Worm (Caenorhabditis elegans) whole organism, L4 larva: Measurements from ENCODE around the gene C52E4.12.

Experiments
- F37D6.2 ChIP-seq: sonication (generic microtip); optimal IDR thresholded peaks from 2 replicates; lab custom pipeline; 2016; ENCODE audit warnings: mild to moderate bottlenecking, missing genetic modification characterization, missing compliant biosample characterization
- F49E8.2 ChIP-seq: sonication (generic microtip); optimal IDR thresholded peaks from 2 replicates; lab custom pipeline; 2016; ENCODE audit warnings: missing compliant biosample characterization, mild to moderate bottlenecking, missing genetic modification characterization, borderline replicate concordance
- T20F7.1 ChIP-seq: fragments of 200-800 bp; sonication (Bioruptor generic); optimal IDR thresholded peaks from 2 replicates; lab custom pipeline; 2018; ENCODE audit warnings: mild to moderate bottlenecking, missing genetic modification characterization, missing compliant biosample characterization
- T26A8.4 ChIP-seq: fragments of 200-800 bp; sonication (Bioruptor generic); IDR thresholded peaks from 2 replicates; pipeline ENCODE4 v1.3.6; 2022; ENCODE audit warnings: missing genetic modification characterization, missing compliant biosample characterization
- Y5F2A.4 ChIP-seq: fragments of 200-800 bp; sonication (Bioruptor generic); optimal IDR thresholded peaks from 2 replicates; lab custom pipeline; 2018; ENCODE audit warnings: mild to moderate bottlenecking, missing genetic modification characterization, missing compliant biosample characterization
- Y75B8A.6 ChIP-seq: fragments of 200-800 bp; sonication (Bioruptor generic); IDR thresholded peaks from 2 replicates; pipeline ENCODE4 v1.3.6; 2022; ENCODE audit warnings: missing genetic modification reagents, missing genetic modification characterization, missing compliant biosample characterization
- ZK546.5 ChIP-seq, 2 experiments: sonication (generic microtip); optimal IDR thresholded peaks; 2 replicates each; lab custom pipeline; 2017; ENCODE audit warnings: missing biosample characterization in 2 of 2, missing genetic modification characterization in 2 of 2
- aha-1 ChIP-seq: fragments of 150-350 bp; peaks from one replicate; lab custom pipeline; 2014; ENCODE audit warnings: missing biosample characterization, missing genetic modification characterization
- aly-2 ChIP-seq: sonication (generic microtip); optimal IDR thresholded peaks from 2 replicates; lab custom pipeline; 2018; ENCODE audit warnings: missing biosample characterization, missing genetic modification characterization
- attf-4 ChIP-seq: sonication (generic microtip); optimal IDR thresholded peaks from 3 replicates; lab custom pipeline; 2017; ENCODE audit warnings: missing biosample characterization, missing genetic modification characterization
- ceh-28 ChIP-seq: fragments of 150-350 bp; optimal IDR thresholded peaks from 2 replicates; lab custom pipeline; 2014; ENCODE audit warnings: missing biosample characterization, missing genetic modification reagents, missing genetic modification characterization
- ceh-44 ChIP-seq: fragments of 200-800 bp; sonication (Bioruptor generic); IDR thresholded peaks from 2 replicates; pipeline ENCODE4 v1.3.6; 2022; ENCODE audit warnings: missing genetic modification reagents, missing genetic modification characterization, missing compliant biosample characterization
- ceh-82 ChIP-seq: sonication (generic microtip); optimal IDR thresholded peaks from 2 replicates; lab custom pipeline; 2017; ENCODE audit warnings: missing biosample characterization, missing genetic modification characterization
- ces-1 ChIP-seq: fragments of 150-350 bp; sonication (generic microtip); optimal IDR thresholded peaks from 4 replicates; lab custom pipeline; 2014; ENCODE audit warnings: missing biosample characterization, missing genetic modification reagents, missing genetic modification characterization
- cey-2 ChIP-seq: sonication (generic microtip); optimal IDR thresholded peaks from 3 replicates; lab custom pipeline; 2017; ENCODE audit warnings: missing genetic modification characterization, mild to moderate bottlenecking, missing compliant biosample characterization, antibody characterized with exemption, borderline replicate concordance; ENCODE audit not compliant: insufficient read depth
- ctbp-1 ChIP-seq: fragments of 200-800 bp; sonication (Bioruptor generic); IDR thresholded peaks from 2 replicates; pipeline ENCODE4 v1.3.6; 2022; ENCODE audit warnings: missing genetic modification reagents, missing genetic modification characterization, missing compliant biosample characterization
- daf-19 ChIP-seq: fragments of 200-800 bp; sonication (Bioruptor generic); conservative IDR thresholded peaks from 2 replicates; pipeline ENCODE4 v1.3.6; 2022; ENCODE audit warnings: missing genetic modification characterization, missing compliant biosample characterization
- daf-8 ChIP-seq: fragments of 200-800 bp; sonication (Bioruptor generic); IDR thresholded peaks from 2 replicates; pipeline ENCODE4 v1.3.6; 2022; ENCODE audit warnings: missing genetic modification characterization, missing compliant biosample characterization
- dmd-9 ChIP-seq: fragments of 200-800 bp; sonication (Bioruptor generic); IDR thresholded peaks from 2 replicates; pipeline ENCODE4 v1.3.6; 2022; ENCODE audit warnings: missing genetic modification reagents, missing genetic modification characterization, missing compliant biosample characterization
- dpl-1 ChIP-seq: fragments of 150-350 bp; optimal IDR thresholded peaks from 2 replicates; lab custom pipeline; 2014; ENCODE audit warnings: missing biosample characterization, missing genetic modification reagents, missing genetic modification characterization
- dve-1 ChIP-seq: sonication (generic microtip); optimal IDR thresholded peaks from 2 replicates; lab custom pipeline; 2017; ENCODE audit warnings: antibody characterized with exemption, mild to moderate bottlenecking, missing genetic modification characterization, missing compliant biosample characterization; ENCODE audit not compliant: insufficient read depth
- egl-43 ChIP-seq: fragments of 200-800 bp; sonication (Bioruptor generic); IDR thresholded peaks from 2 replicates; pipeline ENCODE4 v1.3.6; 2022; ENCODE audit warnings: missing genetic modification reagents, missing genetic modification characterization, missing compliant biosample characterization
- fkh-10 ChIP-seq: fragments of 150-350 bp; optimal IDR thresholded peaks from 2 replicates; lab custom pipeline; 2014; ENCODE audit warnings: missing biosample characterization, missing genetic modification reagents, missing genetic modification characterization
- fos-1 ChIP-seq: fragments of 150-350 bp; optimal IDR thresholded peaks from 2 replicates; lab custom pipeline; 2014; ENCODE audit warnings: missing biosample characterization, missing genetic modification characterization
- gei-8 ChIP-seq: fragments of 200-800 bp; sonication (Bioruptor generic); optimal IDR thresholded peaks from 2 replicates; lab custom pipeline; 2018; ENCODE audit warnings: mild to moderate bottlenecking, missing genetic modification characterization, missing compliant biosample characterization
- hlh-11 ChIP-seq: fragments of 200-800 bp; sonication (Bioruptor generic); optimal IDR thresholded peaks from 2 replicates; lab custom pipeline; 2018; ENCODE audit warnings: mild to moderate bottlenecking, missing genetic modification characterization, missing compliant biosample characterization
- hmg-1.1 ChIP-seq: fragments of 200-800 bp; sonication (Bioruptor generic); IDR thresholded peaks from 2 replicates; pipeline ENCODE4 v1.3.6; 2022; ENCODE audit warnings: missing genetic modification reagents, missing genetic modification characterization, missing compliant biosample characterization
- jun-1 ChIP-seq: fragments of 150-350 bp; optimal IDR thresholded peaks from 2 replicates; lab custom pipeline; 2014; ENCODE audit warnings: missing biosample characterization, missing genetic modification reagents, missing genetic modification characterization
- lin-13 ChIP-seq: fragments of 150-350 bp; optimal IDR thresholded peaks from 2 replicates; lab custom pipeline; 2014; ENCODE audit warnings: missing biosample characterization, missing genetic modification reagents, missing genetic modification characterization
- lin-15B ChIP-seq: fragments of 150-350 bp; sonication (generic microtip); optimal IDR thresholded peaks from 3 replicates; lab custom pipeline; 2014; ENCODE audit warnings: missing biosample characterization, missing genetic modification characterization
- lin-29 ChIP-seq: fragments of 200-800 bp; sonication (Bioruptor generic); IDR thresholded peaks from 2 replicates; pipeline ENCODE4 v1.3.6; 2022; ENCODE audit warnings: missing genetic modification reagents, missing genetic modification characterization, missing compliant biosample characterization
- lin-38 ChIP-seq: fragments of 200-800 bp; sonication (Bioruptor generic); IDR thresholded peaks from 2 replicates; pipeline ENCODE4 v1.3.6; 2022; ENCODE audit warnings: missing genetic modification reagents, missing genetic modification characterization, missing compliant biosample characterization
- madf-5 ChIP-seq, 2 experiments: fragments of 200-800 bp; sonication (Bioruptor generic); IDR thresholded peaks; 2 replicates each; pipeline ENCODE4 v1.3.6; 2022; ENCODE audit warnings: missing compliant biosample characterization in 2 of 2, missing genetic modification characterization in 2 of 2
- madf-9 ChIP-seq: fragments of 200-800 bp; sonication (Bioruptor generic); conservative IDR thresholded peaks from 2 replicates; pipeline ENCODE4 v1.3.6; 2022; ENCODE audit warnings: missing genetic modification reagents, missing genetic modification characterization, missing compliant biosample characterization
- nhr-102 ChIP-seq: sonication (generic microtip); optimal IDR thresholded peaks from 2 replicates; lab custom pipeline; 2016; ENCODE audit warnings: mild to moderate bottlenecking, missing genetic modification characterization, moderate library complexity, missing compliant biosample characterization
- nhr-111 ChIP-seq: fragments of 200-800 bp; sonication (Bioruptor generic); optimal IDR thresholded peaks from 2 replicates; lab custom pipeline; 2018; ENCODE audit warnings: mild to moderate bottlenecking, missing genetic modification characterization, missing compliant biosample characterization
- nhr-237 ChIP-seq: sonication (generic microtip); optimal IDR thresholded peaks from 2 replicates; lab custom pipeline; 2017; ENCODE audit warnings: missing biosample characterization, missing genetic modification characterization
- nhr-25 ChIP-seq: sonication (generic microtip); optimal IDR thresholded peaks from 2 replicates; lab custom pipeline; 2017; ENCODE audit warnings: missing genetic modification characterization, mild to moderate bottlenecking, missing compliant biosample characterization, antibody characterized with exemption, moderate library complexity, borderline replicate concordance; ENCODE audit not compliant: insufficient read depth
- nhr-28 ChIP-seq: fragments of 150-350 bp; optimal IDR thresholded peaks from 2 replicates; lab custom pipeline; 2014; ENCODE audit warnings: missing biosample characterization, missing genetic modification characterization
- nhr-41 ChIP-seq: fragments of 200-800 bp; sonication (Bioruptor generic); IDR thresholded peaks from 2 replicates; pipeline ENCODE4 v1.3.6; 2022; ENCODE audit warnings: missing genetic modification reagents, missing genetic modification characterization, missing compliant biosample characterization
- nhr-48 ChIP-seq: sonication (generic microtip); optimal IDR thresholded peaks from 2 replicates; lab custom pipeline; 2016; ENCODE audit warnings: mild to moderate bottlenecking, missing genetic modification characterization, missing compliant biosample characterization
- nhr-76 ChIP-seq: fragments of 150-350 bp; optimal IDR thresholded peaks from 2 replicates; lab custom pipeline; 2014; ENCODE audit warnings: missing biosample characterization, missing genetic modification characterization
- php-3 ChIP-seq: fragments of 200-800 bp; sonication (Bioruptor generic); IDR thresholded peaks from 2 replicates; pipeline ENCODE4 v1.3.6; 2022; ENCODE audit warnings: missing genetic modification reagents, missing genetic modification characterization, missing compliant biosample characterization
- rbr-2 ChIP-seq: sonication (generic microtip); optimal IDR thresholded peaks from 2 replicates; lab custom pipeline; 2016; ENCODE audit warnings: missing genotype, missing genetic modification characterization, missing compliant biosample characterization
- snpc-4 ChIP-seq: fragments of 150-350 bp; optimal IDR thresholded peaks from 2 replicates; lab custom pipeline; 2014; ENCODE audit warnings: missing biosample characterization, missing genetic modification characterization
- unc-62 ChIP-seq, 3 experiments: fragments of 150-350 bp in 1 of 3; sonication (generic microtip); optimal IDR thresholded peaks in 2 of 3; peaks in 1 of 3; 1 replicate in 1 of 3; 2 replicates in 2 of 3; lab custom pipeline; 2014 to 2017; ENCODE audit warnings: missing biosample characterization in 3 of 3, missing genetic modification characterization in 3 of 3, missing genetic modification reagents in 3 of 3, missing genotype in 1 of 3
- zag-1 ChIP-seq: fragments of 150-350 bp; optimal IDR thresholded peaks from 2 replicates; lab custom pipeline; 2014; ENCODE audit warnings: missing biosample characterization, missing genetic modification characterization
- zfp-2 ChIP-seq: sonication (generic microtip); optimal IDR thresholded peaks from 2 replicates; lab custom pipeline; 2016; ENCODE audit warnings: mild to moderate bottlenecking, missing genetic modification characterization, missing compliant biosample characterization
- zfp-3 ChIP-seq: fragments of 200-800 bp; sonication (Bioruptor generic); conservative IDR thresholded peaks from 2 replicates; pipeline ENCODE4 v1.3.6; 2022; ENCODE audit warnings: missing genetic modification reagents, missing genetic modification characterization, missing compliant biosample characterization
- zip-11 ChIP-seq: fragments of 200-800 bp; sonication (Bioruptor generic); IDR thresholded peaks from 2 replicates; pipeline ENCODE4 v1.3.6; 2022; ENCODE audit warnings: missing genetic modification characterization, missing compliant biosample characterization
- zip-2 ChIP-seq: fragments of 150-350 bp; optimal IDR thresholded peaks from 2 replicates; lab custom pipeline; 2014; ENCODE audit warnings: missing biosample characterization, missing genetic modification characterization

Gene C52E4.12

DNA sequence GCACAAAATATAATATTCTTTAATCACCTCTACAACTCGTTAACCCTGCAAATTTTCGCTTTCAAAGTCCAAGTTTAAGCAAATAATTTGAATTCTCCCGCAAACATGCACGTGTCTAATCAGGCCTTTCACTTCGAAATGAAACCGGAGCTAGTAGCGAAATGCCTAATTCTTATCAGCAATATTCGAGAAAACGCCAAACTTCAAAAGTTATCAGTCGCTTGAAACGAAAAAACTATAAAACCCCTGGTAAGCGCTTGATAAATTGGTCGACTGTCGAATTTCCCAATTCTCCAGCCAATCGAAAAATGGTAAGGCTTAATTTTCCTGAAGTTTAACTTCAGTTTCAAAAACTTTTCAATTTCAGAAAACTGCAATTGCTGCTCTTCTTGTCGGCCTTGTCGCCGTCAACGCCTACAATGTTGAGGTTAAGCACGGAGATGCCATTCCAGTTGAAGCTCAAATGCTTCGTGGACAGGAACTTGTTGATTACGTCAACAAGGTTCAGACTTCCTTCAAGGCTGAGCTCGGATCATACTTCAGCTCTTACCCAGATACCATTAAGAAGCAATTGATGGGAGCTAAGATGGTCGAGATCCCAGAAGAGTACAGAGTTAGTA, 7.0 kb downstream of the C52E4.12 start, which contains the start of gene cpr-9 (continued):
- TF ChIP-seq F49E8.2 (tag; lab: Kevin White, UChicago) (no peak), daf-8 (GFP tag; lab: Robert Waterston, UW) (no peak), unc-62 (GFP tag; optimal IDR thresholded peaks at IDR 0.05 in 1 of 2; lab: Kevin White, UChicago) (no peak), unc-62 (tag; optimal IDR thresholded peaks at IDR 0.05; lab: Kevin White, UChicago) (no peak), nhr-76 (tag; lab: Kevin White, UChicago) (no peak), snpc-4 (tag; lab: Kevin White, UChicago) (no peak), madf-9 (GFP tag; lab: Robert Waterston, UW) (no peak), ceh-82 (tag; lab: Kevin White, UChicago) (no peak), dve-1 (tag; lab: Kevin White, UChicago) (peak; percentile 77), dmd-9 (no peak), zfp-2 (tag; lab: Kevin White, UChicago) (no peak), hlh-11 (tag; lab: Kevin White, UChicago) (peak; percentile 41), ctbp-1 (GFP tag; lab: Robert Waterston, UW) (no peak), gei-8 (GFP tag; lab: Kevin White, UChicago) (no peak), dpl-1 (no peak), ceh-28 (tag; lab: Kevin White, UChicago) (no peak), zip-11 (GFP tag; lab: Robert Waterston, UW) (no peak), fkh-10 (GFP tag; lab: Kevin White, UChicago) (no peak), Y5F2A.4 (GFP tag; lab: Kevin White, UChicago) (no peak), zag-1 (tag; lab: Kevin White, UChicago) (no peak), lin-38 (GFP tag; lab: Robert Waterston, UW) (no peak), fos-1 (tag; lab: Kevin White, UChicago) (no peak), ces-1 (GFP tag; lab: Kevin White, UChicago) (no peak), lin-15B (no peak), lin-13 (GFP tag; lab: Kevin White, UChicago) (no peak), daf-19 (no peak), nhr-237 (no peak), php-3 (GFP tag; lab: Robert Waterston, UW) (peak; percentile 40; the same call in 1 of the 2 replicates), nhr-111 (GFP tag; lab: Kevin White, UChicago) (no peak), egl-43 (GFP tag; lab: Robert Waterston, UW) (no peak), jun-1 (tag; lab: Kevin White, UChicago) (no peak), nhr-28 (tag; lab: Kevin White, UChicago) (peak; percentile 55), hmg-1.1 (GFP tag; lab: Robert Waterston, UW) (no peak), nhr-102 (tag; lab: Kevin White, UChicago) (no peak), attf-4 (tag; lab: Kevin White, UChicago) (no peak), nhr-48 (no peak), T26A8.4 (GFP tag; lab: Robert Waterston, UW) (peak; percentile 67), nhr-41 (GFP tag; lab: Robert Waterston, UW) (no peak), ceh-44 (GFP tag; lab: Robert Waterston, UW) (no peak), Y75B8A.6 (GFP tag; lab: Robert Waterston, UW) (no peak), zip-2 (tag; lab: Kevin White, UChicago) (no peak), cey-2 (tag; lab: Kevin White, UChicago) (no peak), T20F7.1 (no peak), madf-5 (GFP tag; IDR thresholded peaks at IDR 0.05; lab: Robert Waterston, UW) (no peak), F37D6.2 (tag; lab: Kevin White, UChicago) (no peak), rbr-2 (no peak), nhr-25 (tag; lab: Kevin White, UChicago) (no peak), aha-1 (tag; lab: Kevin White, UChicago) (peak; percentile 73), lin-29 (no peak), zfp-3 (GFP tag; lab: Robert Waterston, UW) (no peak), ZK546.5 (tag; optimal IDR thresholded peaks at IDR 0.05; lab: Kevin White, UChicago) (no peak), aly-2 (no peak)
